Worm (Caenorhabditis elegans) whole organism, young adult: ENCODE results near the gene col-163.

Experiments
- F57C9.4 ChIP-seq: sonication (generic microtip); optimal IDR thresholded peaks from 2 replicates; lab custom pipeline; 2017; ENCODE audit warnings: mild to moderate bottlenecking, missing genetic modification characterization, missing compliant biosample characterization
- cebp-1 ChIP-seq, 2 experiments: fragments of 200-800 bp in 1 of 2; sonication (Bioruptor generic) in 1 of 2; sonication (generic microtip) in 1 of 2; IDR thresholded peaks in 1 of 2; optimal IDR thresholded peaks in 1 of 2; 2 replicates each; pipeline versions ENCODE4 v1.3.6 to Lab custom; 2017 to 2022; ENCODE audit warnings: missing compliant biosample characterization in 2 of 2, missing genetic modification characterization in 2 of 2, mild to moderate bottlenecking in 1 of 2, missing genetic modification reagents in 1 of 2, moderate library complexity in 1 of 2
- let-607 ChIP-seq, 2 experiments: fragments of 200-800 bp in 1 of 2; sonication (Bioruptor generic) in 1 of 2; sonication (generic microtip) in 1 of 2; optimal IDR thresholded peaks; 2 replicates each; lab custom pipeline; 2016 to 2018; ENCODE audit warnings: mild to moderate bottlenecking in 2 of 2, missing compliant biosample characterization in 2 of 2, missing genetic modification characterization in 2 of 2, moderate library complexity in 2 of 2, missing genotype in 1 of 2
- lsl-1 ChIP-seq: fragments of 200-800 bp; sonication (Bioruptor generic); optimal IDR thresholded peaks from 2 replicates; lab custom pipeline; 2018; ENCODE audit warnings: mild to moderate bottlenecking, missing genetic modification characterization, moderate library complexity, missing compliant biosample characterization
- mes-4 ChIP-seq: sonication (generic microtip); optimal IDR thresholded peaks from 2 replicates; lab custom pipeline; 2016; ENCODE audit warnings: missing genotype, missing genetic modification characterization, missing compliant biosample characterization
- nhr-120 ChIP-seq: fragments of 200-800 bp; sonication (Bioruptor generic); IDR thresholded peaks from 2 replicates; pipeline ENCODE4 v1.3.6; 2022; ENCODE audit warnings: missing genetic modification characterization, missing compliant biosample characterization
- ztf-6 ChIP-seq: fragments of 200-800 bp; sonication (Bioruptor generic); IDR thresholded peaks from 2 replicates; pipeline ENCODE4 v1.3.6; 2022; ENCODE audit warnings: missing genetic modification reagents, missing genetic modification characterization, missing compliant biosample characterization

col-163 gene

DNA sequence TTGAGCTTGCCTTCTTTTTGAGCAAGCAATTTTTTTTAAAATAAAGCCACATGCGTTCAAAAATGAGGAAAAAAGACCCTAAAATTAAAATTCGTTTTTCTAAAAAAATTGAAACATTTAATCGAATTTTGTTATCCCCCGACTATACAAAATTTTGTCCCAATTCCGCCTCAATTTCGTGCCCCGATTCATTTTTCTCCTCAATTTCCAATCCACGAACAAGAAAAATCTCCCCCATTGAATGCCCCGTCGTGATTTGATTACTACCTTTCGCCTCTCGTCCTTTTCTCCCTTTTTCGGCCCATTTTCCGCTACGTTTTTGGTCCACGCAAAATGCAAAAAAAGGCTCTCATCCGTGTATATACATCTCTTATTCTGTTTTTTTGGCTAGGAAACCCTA is 52.0 kb downstream of the col-163 start:
- TF ChIP-seq let-607 (tag; optimal IDR thresholded peaks at IDR 0.05; lab: Kevin White, UChicago) (no peak), nhr-120 (no peak), F57C9.4 (tag; lab: Kevin White, UChicago) (no peak), lsl-1 (GFP tag; lab: Kevin White, UChicago) (no peak), ztf-6 (GFP tag; lab: Robert Waterston, UW) (no peak), mes-4 (tag; lab: Kevin White, UChicago) (no peak), cebp-1 (GFP tag; IDR thresholded peaks at IDR 0.05; lab: Robert Waterston, UW) (no peak), cebp-1 (tag; optimal IDR thresholded peaks at IDR 0.05; lab: Kevin White, UChicago) (no peak)
